Worm (Caenorhabditis elegans): ENCODE results near the gene clp-7.

DNA sequence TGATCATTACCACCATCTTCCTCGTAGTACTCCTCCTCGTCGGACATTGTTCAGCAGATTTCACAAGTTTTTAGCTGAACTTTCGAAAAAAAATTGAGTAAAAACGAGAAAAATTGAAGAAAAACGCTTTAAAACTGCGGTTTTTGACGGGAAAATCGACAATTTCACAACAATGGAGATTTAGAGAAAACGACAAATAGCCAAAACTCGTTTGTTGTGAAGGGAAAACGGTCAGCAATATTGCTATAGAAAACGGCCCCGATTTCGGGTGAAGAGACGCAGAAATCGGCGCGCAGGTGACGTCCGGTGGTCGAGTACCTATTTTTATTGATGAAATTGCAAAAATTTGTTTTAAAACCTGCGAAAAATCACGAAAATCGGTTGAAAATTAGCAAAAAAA is at the start of gene clp-7:
- TF ChIP-seq pha-4 (tag; optimal IDR thresholded peaks at IDR 0.05), result no peak
- no peak for TF ChIP-seq lin-13 (tag; optimal IDR thresholded peaks at IDR 0.05)
- no peak for TF ChIP-seq lin-32 (GFP tag; optimal IDR thresholded peaks at IDR 0.05)
- no peak for TF ChIP-seq unc-120 (tag; optimal IDR thresholded peaks at IDR 0.05; ENCODE audit: poor library complexity, severe bottlenecking)
- no peak for TF ChIP-seq nhr-12 (tag; optimal IDR thresholded peaks at IDR 0.05)
- TF ChIP-seq ces-1 (GFP tag; optimal IDR thresholded peaks at IDR 0.05), result no peak
